Worm (Caenorhabditis elegans) whole organism, L1 larva: ENCODE results near the gene D1054.10.
A peak's percentile ranks its signal among the peaks of the same experiment; 100 is the strongest.

Experiments used
- aha-1 ChIP-seq: fragments of 150-350 bp; optimal IDR thresholded peaks from 2 replicates; lab custom pipeline; 2014; ENCODE audit warnings: missing biosample characterization, missing genetic modification characterization
- lin-14 ChIP-seq: fragments of 200-800 bp; sonication (Bioruptor generic); optimal IDR thresholded peaks from 2 replicates; lab custom pipeline; 2018; ENCODE audit warnings: mild to moderate bottlenecking, missing genetic modification characterization, moderate library complexity, missing compliant biosample characterization

DNA sequence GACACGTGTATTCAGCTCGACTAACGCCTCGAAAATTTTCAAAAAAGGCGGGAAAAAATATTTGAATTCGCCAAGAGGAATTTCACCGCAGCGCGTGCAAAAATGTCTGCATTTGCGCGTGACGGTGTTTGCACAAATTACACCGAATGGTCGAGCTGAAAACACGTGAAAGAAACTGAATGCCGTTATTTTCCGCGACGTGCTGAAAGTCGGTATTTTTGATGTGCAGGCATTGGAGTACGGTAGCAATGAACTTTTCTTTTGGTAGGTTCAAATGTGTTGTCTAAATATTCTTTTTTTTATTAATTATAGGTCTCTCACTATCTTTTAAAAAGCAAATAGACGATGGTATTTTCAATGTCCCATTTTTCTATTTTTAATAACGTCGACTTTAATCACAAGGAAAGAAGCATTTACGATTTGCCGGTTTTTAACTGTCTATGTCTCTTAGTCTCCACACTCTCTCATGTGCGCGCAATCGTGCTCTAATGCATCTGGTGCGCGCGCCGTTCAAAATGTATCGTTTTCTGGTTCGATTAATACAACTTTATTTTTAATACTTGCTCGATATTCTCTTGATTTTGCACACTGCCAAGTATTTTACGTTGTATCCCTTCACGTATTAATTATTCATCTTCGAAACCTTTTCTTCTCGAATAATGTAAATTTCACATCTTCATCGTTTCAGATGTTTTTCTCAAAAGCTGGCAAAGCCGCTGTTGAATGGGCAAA, 20.9 kb upstream of the D1054.10 start, which contains the start of the genes C29A12.1 and lig-1:
- TF ChIP-seq lin-14 (GFP tag; lab: Kevin White, UChicago) (peak; percentile 46), aha-1 (tag; lab: Kevin White, UChicago) (no peak)
